Worm (Caenorhabditis elegans) whole organism, early embryonic: ENCODE measurements around the gene cyc-2.2.

Experiments
- B0310.2 ChIP-seq: sonication (generic microtip); optimal IDR thresholded peaks from 2 replicates; lab custom pipeline; 2016; ENCODE audit warnings: mild to moderate bottlenecking, missing genetic modification characterization, missing compliant biosample characterization
- F13C5.2 ChIP-seq: sonication (generic microtip); optimal IDR thresholded peaks from 2 replicates; lab custom pipeline; 2017; ENCODE audit warnings: mild to moderate bottlenecking, missing genetic modification characterization, inconsistent platforms, missing compliant biosample characterization
- aly-1 ChIP-seq: sonication (generic microtip); optimal IDR thresholded peaks from 2 replicates; lab custom pipeline; 2016; ENCODE audit warnings: missing genetic modification characterization, missing compliant biosample characterization
- ama-1 ChIP-seq: fragments of 150-350 bp; optimal IDR thresholded peaks from 2 replicates; lab custom pipeline; 2014
- ceh-13 ChIP-seq: fragments of 200-800 bp; sonication (Bioruptor generic); optimal IDR thresholded peaks from 2 replicates; lab custom pipeline; 2018; ENCODE audit warnings: mild to moderate bottlenecking, missing genetic modification characterization, missing compliant biosample characterization
- ceh-36 ChIP-seq: sonication (generic microtip); optimal IDR thresholded peaks from 2 replicates; lab custom pipeline; 2016; ENCODE audit warnings: missing genetic modification characterization, inconsistent platforms, missing compliant biosample characterization
- ets-7 ChIP-seq: sonication (generic microtip); optimal IDR thresholded peaks from 2 replicates; lab custom pipeline; 2016; ENCODE audit warnings: missing genotype, missing genetic modification characterization, missing compliant biosample characterization
- flt-1 ChIP-seq: fragments of 200-800 bp; sonication (Bioruptor generic); IDR thresholded peaks from 2 replicates; pipeline ENCODE4 v1.3.6; 2022; ENCODE audit warnings: missing genetic modification characterization, missing compliant biosample characterization
- hmbx-1 ChIP-seq: sonication (generic microtip); optimal IDR thresholded peaks from 2 replicates; lab custom pipeline; 2016; ENCODE audit warnings: mild to moderate bottlenecking, missing genetic modification characterization, missing compliant biosample characterization
- hmg-4 ChIP-seq: fragments of 200-800 bp; sonication (Bioruptor generic); optimal IDR thresholded peaks from 2 replicates; lab custom pipeline; 2018; ENCODE audit warnings: mild to moderate bottlenecking, missing genetic modification characterization, missing compliant biosample characterization
- hnd-1 ChIP-seq: sonication (generic microtip); optimal IDR thresholded peaks from 2 replicates; lab custom pipeline; 2016; ENCODE audit warnings: missing genetic modification characterization, missing compliant biosample characterization
- pes-1 ChIP-seq: fragments of 200-800 bp; sonication (Bioruptor generic); IDR thresholded peaks from 2 replicates; pipeline ENCODE4 v1.3.6; 2022; ENCODE audit warnings: missing genetic modification reagents, missing genetic modification characterization, missing compliant biosample characterization
- scrt-1 ChIP-seq: fragments of 200-800 bp; sonication (Bioruptor generic); IDR thresholded peaks from 2 replicates; pipeline ENCODE4 v1.3.6; 2022; ENCODE audit warnings: missing genetic modification characterization, missing compliant biosample characterization
- sea-1 ChIP-seq: fragments of 200-800 bp; sonication (Bioruptor generic); conservative IDR thresholded peaks from 2 replicates; pipeline ENCODE4 v1.3.6; 2022; ENCODE audit warnings: missing genetic modification characterization, missing compliant biosample characterization
- tbx-11 ChIP-seq: fragments of 200-800 bp; sonication (Bioruptor generic); IDR thresholded peaks from 2 replicates; pipeline ENCODE4 v1.3.6; 2022; ENCODE audit warnings: missing genetic modification characterization, missing compliant biosample characterization
- tbx-37 ChIP-seq: fragments of 200-800 bp; sonication (Bioruptor generic); conservative IDR thresholded peaks from 2 replicates; pipeline ENCODE4 v1.3.6; 2022; ENCODE audit warnings: missing genetic modification reagents, missing genetic modification characterization, missing compliant biosample characterization
- tra-4 ChIP-seq: sonication (generic microtip); optimal IDR thresholded peaks from 2 replicates; lab custom pipeline; 2017; ENCODE audit warnings: missing genetic modification characterization, missing compliant biosample characterization

cyc-2.2 gene

ce11 chrV:12584771-12585170 is 27.2 kb downstream of the cyc-2.2 start:
- TF ChIP-seq ceh-13 (GFP tag; lab: Kevin White, UChicago) = no peak
- TF ChIP-seq ceh-36 (tag; lab: Kevin White, UChicago) = no peak
- TF ChIP-seq scrt-1 (GFP tag; lab: Robert Waterston, UW) = no peak
- TF ChIP-seq flt-1 (GFP tag; lab: Robert Waterston, UW) = no peak
- TF ChIP-seq hmbx-1 (tag; lab: Kevin White, UChicago) = no peak
- no peak for TF ChIP-seq pes-1 (GFP tag; lab: Robert Waterston, UW)
- no peak for TF ChIP-seq tbx-37 (GFP tag; lab: Robert Waterston, UW)
- no peak for TF ChIP-seq ama-1 (lab: Kevin White, UChicago)
- no peak for TF ChIP-seq aly-1 (tag; lab: Kevin White, UChicago)
- TF ChIP-seq ets-7 (tag; lab: Kevin White, UChicago) = no peak
- TF ChIP-seq F13C5.2 (tag; lab: Kevin White, UChicago) = no peak
- TF ChIP-seq sea-1 (GFP tag; lab: Robert Waterston, UW) = no peak
- TF ChIP-seq hnd-1 = no peak
- TF ChIP-seq hmg-4 (GFP tag; lab: Kevin White, UChicago) = no peak
- TF ChIP-seq tbx-11 = no peak
- no peak for TF ChIP-seq B0310.2 (tag; lab: Kevin White, UChicago)
- no peak for TF ChIP-seq tra-4 (tag; lab: Kevin White, UChicago)

ce11 chrV:12583421-12583820 is 28.6 kb downstream of the cyc-2.2 start:
- no peak for TF ChIP-seq flt-1 (GFP tag; lab: Robert Waterston, UW)
- no peak for TF ChIP-seq pes-1 (GFP tag; lab: Robert Waterston, UW)
- TF ChIP-seq tra-4 (tag; lab: Kevin White, UChicago) = no peak
- TF ChIP-seq tbx-11 = no peak
- no peak for TF ChIP-seq sea-1 (GFP tag; lab: Robert Waterston, UW)
- TF ChIP-seq B0310.2 (tag; lab: Kevin White, UChicago) = no peak

- TF ChIP-seq flt-1 (GFP tag; lab: Robert Waterston, UW) = no peak
- TF ChIP-seq scrt-1 (GFP tag; lab: Robert Waterston, UW) = no peak
- TF ChIP-seq hmbx-1 (tag; lab: Kevin White, UChicago) = no peak
- TF ChIP-seq ceh-13 (GFP tag; lab: Kevin White, UChicago) = no peak
- TF ChIP-seq hnd-1 = no peak
- TF ChIP-seq B0310.2 (tag; lab: Kevin White, UChicago) = no peak
- no peak for TF ChIP-seq tra-4 (tag; lab: Kevin White, UChicago)
- no peak for TF ChIP-seq aly-1 (tag; lab: Kevin White, UChicago)
- TF ChIP-seq ceh-36 (tag; lab: Kevin White, UChicago) = no peak
- no peak for TF ChIP-seq tbx-37 (GFP tag; lab: Robert Waterston, UW)
- no peak for TF ChIP-seq F13C5.2 (tag; lab: Kevin White, UChicago)
- TF ChIP-seq ets-7 (tag; lab: Kevin White, UChicago) = no peak
- no peak for TF ChIP-seq hmg-4 (GFP tag; lab: Kevin White, UChicago)
- TF ChIP-seq pes-1 (GFP tag; lab: Robert Waterston, UW) = no peak
- no peak for TF ChIP-seq sea-1 (GFP tag; lab: Robert Waterston, UW)
- no peak for TF ChIP-seq tbx-11
Observed at ce11 chrV:12579299-12579698, 32.7 kb downstream of the cyc-2.2 start, which contains the start of gene E02A10.3. Gene E02A10.3 (plus strand): TSS chrV:12579599.

ce11 chrV:12576495-12576947 is 35.5 kb downstream of the cyc-2.2 start, which contains the start of gene grl-23:
Gene grl-23 (minus strand): TSS chrV:12576897.
- TF ChIP-seq tbx-11 (no peak), tbx-37 (GFP tag; lab: Robert Waterston, UW) (no peak), F13C5.2 (tag; lab: Kevin White, UChicago) (no peak), hmg-4 (GFP tag; lab: Kevin White, UChicago) (no peak), aly-1 (tag; lab: Kevin White, UChicago) (no peak), ets-7 (tag; lab: Kevin White, UChicago) (no peak), hmbx-1 (tag; lab: Kevin White, UChicago) (no peak), ceh-13 (GFP tag; lab: Kevin White, UChicago) (no peak), B0310.2 (tag; lab: Kevin White, UChicago) (no peak), pes-1 (GFP tag; lab: Robert Waterston, UW) (no peak), ama-1 (lab: Kevin White, UChicago) (no peak), scrt-1 (GFP tag; lab: Robert Waterston, UW) (no peak)

- TF ChIP-seq F13C5.2 (tag; lab: Kevin White, UChicago) = no peak
- no peak for TF ChIP-seq pes-1 (GFP tag; lab: Robert Waterston, UW)
- TF ChIP-seq flt-1 (GFP tag; lab: Robert Waterston, UW) = no peak
- TF ChIP-seq tra-4 (tag; lab: Kevin White, UChicago) = no peak
- no peak for TF ChIP-seq ama-1 (lab: Kevin White, UChicago)
- TF ChIP-seq hnd-1 = no peak
Observed at ce11 chrV:12575846-12576245, 36.2 kb downstream of the cyc-2.2 start.

ce11 chrV:12570271-12570670 is 41.7 kb downstream of the cyc-2.2 start:
- TF ChIP-seq tra-4 (tag; lab: Kevin White, UChicago) (no peak), B0310.2 (tag; lab: Kevin White, UChicago) (no peak), scrt-1 (GFP tag; lab: Robert Waterston, UW) (no peak), ceh-36 (tag; lab: Kevin White, UChicago) (no peak), ceh-13 (GFP tag; lab: Kevin White, UChicago) (no peak), sea-1 (GFP tag; lab: Robert Waterston, UW) (no peak), pes-1 (GFP tag; lab: Robert Waterston, UW) (no peak)

- TF ChIP-seq ets-7 (tag; lab: Kevin White, UChicago) (no peak), aly-1 (tag; lab: Kevin White, UChicago) (no peak), scrt-1 (GFP tag; lab: Robert Waterston, UW) (no peak), tbx-11 (no peak), sea-1 (GFP tag; lab: Robert Waterston, UW) (no peak), tbx-37 (GFP tag; lab: Robert Waterston, UW) (no peak), pes-1 (GFP tag; lab: Robert Waterston, UW) (no peak), ceh-13 (GFP tag; lab: Kevin White, UChicago) (no peak), hmbx-1 (tag; lab: Kevin White, UChicago) (no peak), tra-4 (tag; lab: Kevin White, UChicago) (no peak), hnd-1 (no peak), flt-1 (GFP tag; lab: Robert Waterston, UW) (no peak), F13C5.2 (tag; lab: Kevin White, UChicago) (no peak), hmg-4 (GFP tag; lab: Kevin White, UChicago) (no peak), B0310.2 (tag; lab: Kevin White, UChicago) (no peak), ama-1 (lab: Kevin White, UChicago) (no peak), ceh-36 (tag; lab: Kevin White, UChicago) (no peak)
Observed at ce11 chrV:12567850-12568249, 44.2 kb downstream of the cyc-2.2 start, which contains the start of gene E02A10.4. Gene E02A10.4 (minus strand): TSS chrV:12567950.
